Worm (Caenorhabditis elegans): Measurements from ENCODE around the gene trp-2.

DNA sequence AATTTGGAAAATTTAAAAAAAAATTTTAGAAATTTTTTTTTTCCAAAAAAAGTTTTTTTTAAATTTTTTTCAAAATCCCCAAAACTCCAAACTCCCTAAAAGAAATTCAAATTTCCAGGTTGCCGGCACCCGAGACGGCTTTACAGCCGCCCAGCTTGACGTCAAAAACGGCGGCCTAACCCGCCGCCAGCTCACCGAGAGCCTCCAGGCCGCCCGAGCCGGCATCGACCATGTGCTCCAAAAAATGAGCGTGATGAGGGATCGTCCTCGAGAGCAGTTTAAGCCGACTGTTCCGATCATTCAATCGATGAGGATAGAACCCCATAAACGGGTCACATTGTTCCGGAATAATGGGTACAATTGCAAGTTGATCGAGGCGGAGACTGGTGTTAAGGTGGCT, 52.1 kb downstream of the trp-2 start:
- no peak for TF ChIP-seq sea-1 (GFP tag; conservative IDR thresholded peaks at IDR 0.05)
- no peak for TF ChIP-seq ama-1 (optimal IDR thresholded peaks at IDR 0.05)
- TF ChIP-seq tra-4 (tag; optimal IDR thresholded peaks at IDR 0.05), result no peak
- TF ChIP-seq ets-7 (tag; optimal IDR thresholded peaks at IDR 0.05), result no peak
- TF ChIP-seq hmg-4 (GFP tag; optimal IDR thresholded peaks at IDR 0.05), result no peak
- TF ChIP-seq pes-1 (GFP tag; IDR thresholded peaks at IDR 0.05), result no peak
- no peak for TF ChIP-seq scrt-1 (GFP tag; IDR thresholded peaks at IDR 0.05)
- no peak for TF ChIP-seq flt-1 (GFP tag; IDR thresholded peaks at IDR 0.05)
- no peak for TF ChIP-seq aly-1 (tag; optimal IDR thresholded peaks at IDR 0.05)
- no peak for TF ChIP-seq B0310.2 (tag; optimal IDR thresholded peaks at IDR 0.05)
- TF ChIP-seq tbx-37 (GFP tag; conservative IDR thresholded peaks at IDR 0.05), result no peak
- no peak for TF ChIP-seq hnd-1 (tag; optimal IDR thresholded peaks at IDR 0.05)
